Fruit fly (Drosophila melanogaster) whole organism, embryonic: Measurements from ENCODE around the gene RpS25.

Source experiments
- Atf3 ChIP-seq: fragments of 200-800 bp; sonication (Bioruptor generic); optimal IDR thresholded peaks from 3 replicates; lab custom pipeline; 2016; ENCODE audit warnings: missing biosample characterization, missing genetic modification characterization
- Awh ChIP-seq: fragments of 200-800 bp; sonication (Bioruptor generic); IDR thresholded peaks from 2 replicates; pipeline ENCODE4, ENCODE4 v1.3.6; 2022; ENCODE audit warnings: missing biosample characterization, missing genetic modification characterization
- CG10431 ChIP-seq: fragments of 200-800 bp; sonication (Bioruptor generic); optimal IDR thresholded peaks from 3 replicates; lab custom pipeline; 2018; ENCODE audit warnings: missing biosample characterization, mild to moderate bottlenecking, missing genetic modification characterization
- CG12219 ChIP-seq: fragments of 200-800 bp; sonication (Bioruptor generic); optimal IDR thresholded peaks from 3 replicates; lab custom pipeline; 2018; ENCODE audit warnings: missing biosample characterization, mild to moderate bottlenecking, missing genetic modification characterization
- CG13296 ChIP-seq: fragments of 200-800 bp; sonication (Bioruptor generic); optimal IDR thresholded peaks from 3 replicates; lab custom pipeline; 2018; ENCODE audit warnings: missing biosample characterization, mild to moderate bottlenecking, missing genetic modification characterization
- CG15601 ChIP-seq: fragments of 200-800 bp; sonication (Bioruptor generic); optimal IDR thresholded peaks from 3 replicates; lab custom pipeline; 2019; ENCODE audit warnings: missing biosample characterization, mild to moderate bottlenecking, missing genetic modification characterization, moderate library complexity
- CG16779 ChIP-seq: fragments of 200-800 bp; sonication (Bioruptor generic); IDR thresholded peaks from 2 replicates; pipeline ENCODE4 v1.3.6; 2022; ENCODE audit warnings: missing biosample characterization, missing genetic modification characterization
- CG16815 ChIP-seq: fragments of 200-800 bp; sonication (Bioruptor generic); optimal IDR thresholded peaks from 3 replicates; lab custom pipeline; 2017; ENCODE audit warnings: missing biosample characterization, mild to moderate bottlenecking, missing genetic modification characterization
- CG17328 ChIP-seq: fragments of 200-800 bp; sonication (Bioruptor generic); IDR thresholded peaks from 2 replicates; pipeline ENCODE4 v1.3.6; 2022; ENCODE audit warnings: missing biosample characterization, missing genetic modification characterization
- CG1832 ChIP-seq: fragments of 200-800 bp; sonication (Bioruptor generic); optimal IDR thresholded peaks from 2 replicates; lab custom pipeline; 2017; ENCODE audit warnings: missing biosample characterization, mild to moderate bottlenecking, missing genetic modification characterization, inconsistent platforms
- CG2120 ChIP-seq: fragments of 200-800 bp; sonication (Bioruptor generic); optimal IDR thresholded peaks from 3 replicates; lab custom pipeline; 2016; ENCODE audit warnings: missing biosample characterization, missing genetic modification characterization
- CG2678 ChIP-seq: fragments of 200-800 bp; sonication (Bioruptor generic); optimal IDR thresholded peaks from 3 replicates; lab custom pipeline; 2019; ENCODE audit warnings: missing biosample characterization, mild to moderate bottlenecking, missing genetic modification characterization, moderate library complexity
- CG32767 ChIP-seq: fragments of 200-800 bp; sonication (Bioruptor generic); IDR thresholded peaks from 2 replicates; pipeline ENCODE4 v1.3.6; 2022; ENCODE audit warnings: missing biosample characterization, missing genetic modification characterization
- CG34224 ChIP-seq: fragments of 200-800 bp; sonication (Bioruptor generic); IDR thresholded peaks from 3 replicates; pipeline ENCODE4 v1.3.6; 2022; ENCODE audit warnings: missing biosample characterization, missing genetic modification characterization; ENCODE audit not compliant: partially characterized antibody
- CG34422 ChIP-seq: fragments of 200-800 bp; sonication (Bioruptor generic); IDR thresholded peaks from 3 replicates; pipeline ENCODE4 v1.3.6; 2022; ENCODE audit warnings: missing biosample characterization, missing genetic modification characterization
- CG4617 ChIP-seq: fragments of 200-800 bp; sonication (Bioruptor generic); optimal IDR thresholded peaks from 3 replicates; lab custom pipeline; 2016; ENCODE audit warnings: missing biosample characterization, missing genetic modification characterization, borderline replicate concordance
- CG4730 ChIP-seq: fragments of 200-800 bp; sonication (Bioruptor generic); IDR thresholded peaks from 2 replicates; pipeline ENCODE4 v1.3.6; 2022; ENCODE audit warnings: missing biosample characterization, missing genetic modification characterization
- CG4854 ChIP-seq: fragments of 200-800 bp; sonication (Bioruptor generic); optimal IDR thresholded peaks from 2 replicates; lab custom pipeline; 2016; ENCODE audit warnings: missing biosample characterization, missing genetic modification characterization, inconsistent platforms
- CG6254 ChIP-seq: fragments of 200-800 bp; sonication (Bioruptor generic); optimal IDR thresholded peaks from 3 replicates; lab custom pipeline; 2017; ENCODE audit warnings: mild to moderate bottlenecking, missing biosample characterization, missing genetic modification reagents, missing genetic modification characterization
- CG7357 ChIP-seq: fragments of 200-800 bp; sonication (Bioruptor generic); IDR thresholded peaks from 3 replicates; pipeline ENCODE4 v1.3.6; 2022; ENCODE audit warnings: missing biosample characterization, missing genetic modification characterization
- CG7556 ChIP-seq: fragments of 200-800 bp; sonication (Bioruptor generic); optimal IDR thresholded peaks from 2 replicates; lab custom pipeline; 2017; ENCODE audit warnings: missing biosample characterization, mild to moderate bottlenecking, missing genetic modification characterization
- CG8388 ChIP-seq: fragments of 200-800 bp; sonication (Bioruptor generic); optimal IDR thresholded peaks from 2 replicates; lab custom pipeline; 2019; ENCODE audit warnings: missing biosample characterization, mild to moderate bottlenecking, missing genetic modification characterization, moderate library complexity
- CG8944 ChIP-seq: fragments of 200-800 bp; sonication (Bioruptor generic); optimal IDR thresholded peaks from 3 replicates; lab custom pipeline; 2016; ENCODE audit warnings: missing biosample characterization, missing genetic modification characterization
- CG9817 ChIP-seq: fragments of 200-800 bp; sonication (Bioruptor generic); optimal IDR thresholded peaks from 2 replicates; lab custom pipeline; 2018; ENCODE audit warnings: missing biosample characterization, mild to moderate bottlenecking, missing genetic modification characterization, moderate library complexity
- CG9932 ChIP-seq: fragments of 200-800 bp; sonication (Bioruptor generic); IDR thresholded peaks from 2 replicates; pipeline ENCODE4 v1.3.6; 2022; ENCODE audit warnings: missing biosample characterization, missing genetic modification characterization
- CHES-1-like ChIP-seq: fragments of 200-800 bp; sonication (Bioruptor generic); optimal IDR thresholded peaks from 2 replicates; lab custom pipeline; 2016; ENCODE audit warnings: missing biosample characterization, missing genetic modification characterization
- Dfd ChIP-seq, 2 experiments: fragments of >200 bp; optimal IDR thresholded peaks; 2 replicates each; lab custom pipeline; 2017; ENCODE audit warnings: missing biosample characterization in 2 of 2, missing genetic modification characterization in 2 of 2
- MBD-R2 ChIP-seq: fragments of 200-800 bp; sonication (Bioruptor generic); IDR thresholded peaks from 2 replicates; pipeline ENCODE4 v1.3.6; 2022; ENCODE audit warnings: missing biosample characterization, missing genetic modification characterization
- Mrtf ChIP-seq: fragments of 200-800 bp; sonication (Bioruptor generic); IDR thresholded peaks from 3 replicates; pipeline ENCODE4 v1.3.6; 2022; ENCODE audit warnings: missing biosample characterization, missing genetic modification characterization
- Oaz ChIP-seq: fragments of 200-800 bp; sonication (Bioruptor generic); IDR thresholded peaks from 2 replicates; pipeline ENCODE4 v1.3.6; 2022; ENCODE audit warnings: missing biosample characterization, missing genetic modification characterization
- Opbp ChIP-seq: fragments of 200-800 bp; sonication (Bioruptor generic); IDR thresholded peaks from 3 replicates; pipeline ENCODE4 v1.3.6; 2022; ENCODE audit warnings: missing biosample characterization, missing genetic modification characterization; ENCODE audit not compliant: partially characterized antibody
- Side ChIP-seq: fragments of 200-800 bp; sonication (Bioruptor generic); optimal IDR thresholded peaks from 2 replicates; lab custom pipeline; 2016; ENCODE audit warnings: missing biosample characterization, missing genetic modification characterization
- Sox102F ChIP-seq: fragments of 200-800 bp; sonication (Bioruptor generic); optimal IDR thresholded peaks from 2 replicates; lab custom pipeline; 2018; ENCODE audit warnings: missing biosample characterization, mild to moderate bottlenecking, missing genetic modification characterization, moderate library complexity
- Sry-β ChIP-seq: fragments of 200-800 bp; sonication (Bioruptor generic); optimal IDR thresholded peaks from 2 replicates; lab custom pipeline; 2018; ENCODE audit warnings: missing biosample characterization, mild to moderate bottlenecking, missing genetic modification characterization, moderate library complexity
- Xbp1 ChIP-seq: fragments of 200-800 bp; sonication (Bioruptor generic); optimal IDR thresholded peaks from 3 replicates; lab custom pipeline; 2016; ENCODE audit warnings: missing biosample characterization, mild to moderate bottlenecking, missing genetic modification characterization
- ato ChIP-seq: fragments of 200-800 bp; sonication (Bioruptor generic); IDR thresholded peaks from 2 replicates; pipeline ENCODE4 v1.3.6; 2022; ENCODE audit warnings: missing biosample characterization, missing genetic modification characterization; ENCODE audit not compliant: partially characterized antibody
- chn ChIP-seq: fragments of 200-800 bp; sonication (Bioruptor generic); optimal IDR thresholded peaks from 2 replicates; lab custom pipeline; 2016; ENCODE audit warnings: missing biosample characterization, missing genetic modification characterization
- crp ChIP-seq, 2 experiments: fragments of 200-800 bp; sonication (Bioruptor generic); optimal IDR thresholded peaks; 2 replicates in 1 of 2; 3 replicates in 1 of 2; lab custom pipeline; 2017; ENCODE audit warnings: missing biosample characterization in 2 of 2, missing genetic modification characterization in 2 of 2, mild to moderate bottlenecking in 1 of 2, moderate library complexity in 1 of 2
- hb ChIP-seq: fragments of 200-800 bp; sonication (Bioruptor generic); IDR thresholded peaks from 3 replicates; pipeline ENCODE4 v1.3.6; 2022; ENCODE audit warnings: missing biosample characterization, missing genetic modification characterization; ENCODE audit not compliant: partially characterized antibody
- hbn ChIP-seq: fragments of 200-800 bp; sonication (Bioruptor generic); IDR thresholded peaks from 2 replicates; pipeline ENCODE4 v1.3.6; 2022; ENCODE audit warnings: missing biosample characterization, missing genetic modification characterization; ENCODE audit not compliant: partially characterized antibody
- kni ChIP-seq: fragments of 200-800 bp; sonication (Bioruptor generic); optimal IDR thresholded peaks from 3 replicates; lab custom pipeline; 2017; ENCODE audit warnings: mild to moderate bottlenecking, missing biosample characterization, missing genetic modification reagents, missing genetic modification characterization
- nmo ChIP-seq: fragments of 200-800 bp; sonication (Bioruptor generic); optimal IDR thresholded peaks from 2 replicates; lab custom pipeline; 2018; ENCODE audit warnings: missing biosample characterization, mild to moderate bottlenecking, missing genetic modification characterization, moderate library complexity
- onecut ChIP-seq: fragments of 200-800 bp; sonication (Bioruptor generic); IDR thresholded peaks from 2 replicates; pipeline ENCODE4 v1.3.6; 2022; ENCODE audit warnings: missing biosample characterization, missing genetic modification characterization
- pita ChIP-seq: fragments of 200-800 bp; sonication (Bioruptor generic); optimal IDR thresholded peaks from 2 replicates; lab custom pipeline; 2017; ENCODE audit warnings: missing biosample characterization, mild to moderate bottlenecking, missing genetic modification characterization
- schlank ChIP-seq: fragments of 200-800 bp; sonication (Bioruptor generic); optimal IDR thresholded peaks from 2 replicates; lab custom pipeline; 2018; ENCODE audit warnings: missing biosample characterization, mild to moderate bottlenecking, missing genetic modification characterization
- sqz ChIP-seq: fragments of 200-800 bp; sonication (Bioruptor generic); optimal IDR thresholded peaks from 3 replicates; lab custom pipeline; 2018; ENCODE audit warnings: missing biosample characterization, mild to moderate bottlenecking, missing genetic modification characterization
- ssp ChIP-seq: fragments of 200-800 bp; sonication (Bioruptor generic); IDR thresholded peaks from 2 replicates; pipeline ENCODE4 v1.3.6; 2022; ENCODE audit warnings: missing biosample characterization, missing genetic modification characterization
- tin ChIP-seq: fragments of 200-800 bp; sonication (Bioruptor generic); optimal IDR thresholded peaks from 3 replicates; lab custom pipeline; 2016; ENCODE audit warnings: missing biosample characterization, missing genetic modification characterization
- ttk ChIP-seq: fragments of 200-800 bp; sonication (Bioruptor generic); IDR thresholded peaks from 2 replicates; pipeline ENCODE4 v2.1.2; 2022; ENCODE audit warnings: missing biosample characterization, missing genetic modification characterization
- wdn ChIP-seq: fragments of 200-800 bp; sonication (Bioruptor generic); IDR thresholded peaks from 2 replicates; pipeline ENCODE4 v1.3.6; 2022; ENCODE audit warnings: missing biosample characterization, missing genetic modification characterization

RpS25 gene

DNA sequence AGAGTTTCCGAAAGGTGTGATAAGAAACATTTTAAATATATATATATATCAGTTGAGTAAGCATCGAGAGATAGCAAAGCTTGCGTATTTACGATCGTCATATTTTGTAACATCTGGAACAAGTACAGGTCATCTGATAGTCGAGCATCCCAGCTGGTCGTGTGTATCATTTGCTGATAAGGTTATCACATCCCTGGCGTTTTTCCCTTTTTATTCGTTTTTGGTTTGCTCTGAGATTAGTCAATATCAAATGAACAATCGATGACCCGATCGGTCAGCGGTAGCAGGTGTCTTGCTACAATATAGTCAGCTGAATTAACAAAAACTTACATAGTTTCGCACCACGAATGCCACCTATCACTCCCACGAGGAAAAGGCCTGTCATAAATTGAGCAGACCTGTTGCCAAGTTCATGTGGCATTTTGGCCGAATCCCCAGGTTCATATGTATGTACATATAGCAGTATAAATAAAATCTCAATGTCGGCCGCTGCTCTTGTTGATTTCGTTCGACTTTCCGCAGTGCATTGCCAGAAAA is 15.1 kb downstream of the RpS25 start (continued):
- TF ChIP-seq schlank (peak; percentile 4), Oaz (GFP tag; lab: Robert Waterston, UW) (no peak), CG17328 (GFP tag; lab: Robert Waterston, UW) (peak; percentile 39; the same call in 1 of the 2 replicates), nmo (GFP tag; lab: Kevin White, UChicago) (peak; percentile 61), pita (GFP tag; lab: Kevin White, UChicago) (no peak), CG6254 (GFP tag; lab: Kevin White, UChicago) (no peak), CG34224 (no peak), CG4730 (no peak), CG16779 (no peak), Atf3 (GFP tag; lab: Kevin White, UChicago) (no peak), CG4617 (GFP tag; lab: Kevin White, UChicago) (no peak), wdn (0 out of 2 replicates have a peak, but pooled peaks have one; percentile 14), CG8388 (GFP tag; lab: Kevin White, UChicago) (peak; percentile 17), Xbp1 (GFP tag; lab: Kevin White, UChicago) (peak; percentile 63), Dfd (GFP tag; optimal IDR thresholded peaks at IDR 0.05; lab: Kevin White, UChicago) (no peak), CG9817 (tag; lab: Kevin White, UChicago) (peak; percentile 34), CG4854 (GFP tag; lab: Kevin White, UChicago) (no peak), MBD-R2 (no peak), chn (GFP tag; lab: Kevin White, UChicago) (no peak), tin (GFP tag; lab: Kevin White, UChicago) (peak; percentile 5), CG16815 (GFP tag; lab: Kevin White, UChicago) (peak; percentile 22), CG9932 (GFP tag; lab: Robert Waterston, UW) (peak; percentile 40), ato (no peak), CG10431 (GFP tag; lab: Kevin White, UChicago) (no peak), CG12219 (GFP tag; lab: Kevin White, UChicago) (peak; percentile 45), CG2120 (GFP tag; lab: Kevin White, UChicago) (peak; percentile 81), CG1832 (GFP tag; lab: Kevin White, UChicago) (no peak), sqz (GFP tag; lab: Kevin White, UChicago) (no peak), crp (GFP tag; optimal IDR thresholded peaks at IDR 0.05; lab: Kevin White, UChicago) (no peak), hbn (GFP tag; lab: Robert Waterston, UW) (no peak), ssp (GFP tag; lab: Robert Waterston, UW) (peak; percentile 37; the same call in 1 of the 2 replicates), onecut (no peak), CG34422 (GFP tag; lab: Robert Waterston, UW) (0 out of 3 replicates have a peak, but pooled peaks have one; percentile 9), Sox102F (peak; percentile 71), ttk (GFP tag; lab: Robert Waterston, UW) (peak; percentile 52), CG32767 (GFP tag; lab: Robert Waterston, UW) (peak; percentile 46; the same call in 1 of the 2 replicates), hb (GFP tag; lab: Robert Waterston, UW) (no peak), CG13296 (GFP tag; lab: Kevin White, UChicago) (no peak), Opbp (no peak), Mrtf (GFP tag; lab: Robert Waterston, UW) (no peak), CHES-1-like (GFP tag; lab: Kevin White, UChicago) (no peak), CG7556 (GFP tag; lab: Kevin White, UChicago) (peak; percentile 51), CG15601 (tag; lab: Kevin White, UChicago) (no peak), Sry-β (no peak), CG2678 (tag; lab: Kevin White, UChicago) (peak; percentile 78), Awh (GFP tag; lab: Robert Waterston, UW) (no peak), Side (GFP tag; lab: Kevin White, UChicago) (no peak), CG8944 (GFP tag; lab: Kevin White, UChicago) (no peak), CG7357 (peak; percentile 40; the same call in 1 of the 3 replicates), kni (GFP tag; lab: Kevin White, UChicago) (no peak)
